Worm (Caenorhabditis elegans): ENCODE results near the gene klp-4.
A peak's percentile ranks its signal among the peaks of the same experiment; 100 is the strongest.

DNA sequence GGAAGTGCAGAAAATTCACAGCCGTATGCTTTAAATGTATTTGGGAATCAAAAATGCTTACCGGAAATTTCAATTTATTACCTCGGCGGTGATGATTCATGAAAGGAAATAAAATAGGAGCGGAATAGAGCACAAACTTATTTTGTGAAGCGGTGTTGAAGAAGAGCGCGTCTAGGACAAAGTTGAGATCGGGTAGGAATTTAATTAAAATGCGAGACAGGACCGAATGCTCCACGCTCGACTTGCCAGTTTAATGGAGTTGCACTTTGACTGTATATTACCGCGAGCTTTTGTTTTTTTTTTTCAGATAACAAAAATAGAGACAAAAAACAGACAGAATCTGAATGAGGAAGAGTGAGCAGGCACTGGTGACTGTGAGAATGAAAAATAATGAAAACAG is 6.1 kb upstream of the klp-4 start:
- TF ChIP-seq egl-27 (tag; optimal IDR thresholded peaks at IDR 0.05) (no peak), unc-62 (GFP tag; optimal IDR thresholded peaks at IDR 0.05 in 1 of 2) (peak in 1 of 2 experiments; percentile 81), unc-62 (tag; optimal IDR thresholded peaks at IDR 0.05) (no peak), ceh-82 (tag; optimal IDR thresholded peaks at IDR 0.05) (no peak), fkh-10 (GFP tag; optimal IDR thresholded peaks at IDR 0.05) (no peak), skn-1 (tag; optimal IDR thresholded peaks at IDR 0.05) (no peak)

All from whole organism, L4 larva.